Fruit fly (Drosophila melanogaster) whole organism, embryonic: ENCODE measurements around the gene CG5644.

Experiments
- Abd-B ChIP-seq: fragments of 200-800 bp; sonication (Bioruptor generic); optimal IDR thresholded peaks from 2 replicates; lab custom pipeline; 2018; ENCODE audit warnings: missing biosample characterization, mild to moderate bottlenecking, missing genetic modification characterization, moderate library complexity
- Antp ChIP-seq: fragments of 200-800 bp; sonication (Bioruptor generic); optimal IDR thresholded peaks from 3 replicates; lab custom pipeline; 2016; ENCODE audit warnings: missing biosample characterization, missing genetic modification characterization
- CG10267 ChIP-seq: fragments of 200-800 bp; sonication (Bioruptor generic); optimal IDR thresholded peaks from 2 replicates; lab custom pipeline; 2018; ENCODE audit warnings: missing biosample characterization, mild to moderate bottlenecking, missing genetic modification characterization, moderate library complexity
- CG12071 ChIP-seq: fragments of 200-800 bp; sonication (Bioruptor generic); optimal IDR thresholded peaks from 3 replicates; lab custom pipeline; 2018; ENCODE audit warnings: missing biosample characterization, mild to moderate bottlenecking, missing genetic modification characterization
- CG12155 ChIP-seq: fragments of 200-800 bp; sonication (Bioruptor generic); optimal IDR thresholded peaks from 3 replicates; lab custom pipeline; 2016; ENCODE audit warnings: missing biosample characterization, missing genetic modification characterization
- CG14667 ChIP-seq: fragments of 200-800 bp; sonication (Bioruptor generic); IDR thresholded peaks from 2 replicates; pipeline ENCODE4 v1.3.6; 2022; ENCODE audit warnings: missing biosample characterization, missing genetic modification characterization
- CG15269 ChIP-seq: fragments of 200-800 bp; sonication (Bioruptor generic); optimal IDR thresholded peaks from 2 replicates; lab custom pipeline; 2018; ENCODE audit warnings: missing biosample characterization, mild to moderate bottlenecking, missing genetic modification characterization, moderate library complexity
- CG16815 ChIP-seq: fragments of 200-800 bp; sonication (Bioruptor generic); optimal IDR thresholded peaks from 3 replicates; lab custom pipeline; 2017; ENCODE audit warnings: missing biosample characterization, mild to moderate bottlenecking, missing genetic modification characterization
- CG17186 ChIP-seq: fragments of 200-800 bp; sonication (Bioruptor generic); optimal IDR thresholded peaks from 3 replicates; lab custom pipeline; 2017; ENCODE audit warnings: missing biosample characterization, missing genetic modification reagents, missing genetic modification characterization
- CG17328 ChIP-seq: fragments of 200-800 bp; sonication (Bioruptor generic); IDR thresholded peaks from 2 replicates; pipeline ENCODE4 v1.3.6; 2022; ENCODE audit warnings: missing biosample characterization, missing genetic modification characterization
- CG17361 ChIP-seq: fragments of 200-800 bp; sonication (Bioruptor generic); IDR thresholded peaks from 3 replicates; pipeline ENCODE4 v1.3.6; 2022; ENCODE audit warnings: missing biosample characterization, missing genetic modification characterization
- CG2129 ChIP-seq: fragments of 200-800 bp; sonication (Bioruptor generic); IDR thresholded peaks from 2 replicates; pipeline ENCODE4 v1.3.6; 2022; ENCODE audit warnings: missing biosample characterization, missing genetic modification characterization; ENCODE audit not compliant: partially characterized antibody
- CG2199 ChIP-seq: fragments of 200-800 bp; sonication (Bioruptor generic); IDR thresholded peaks from 3 replicates; pipeline ENCODE4 v1.3.6; 2022; ENCODE audit warnings: missing biosample characterization, missing genetic modification characterization
- CG30403 ChIP-seq: fragments of 200-800 bp; sonication (Bioruptor generic); optimal IDR thresholded peaks from 3 replicates; lab custom pipeline; 2016; ENCODE audit warnings: missing biosample characterization, missing genetic modification characterization
- CG3407 ChIP-seq: fragments of 200-800 bp; sonication (Bioruptor generic); optimal IDR thresholded peaks from 2 replicates; lab custom pipeline; 2018; ENCODE audit warnings: missing biosample characterization, mild to moderate bottlenecking, missing genetic modification characterization
- CG6791 ChIP-seq: fragments of 200-800 bp; sonication (Bioruptor generic); IDR thresholded peaks from 3 replicates; pipeline ENCODE4 v1.3.6; 2022; ENCODE audit warnings: missing biosample characterization, missing genetic modification characterization; ENCODE audit not compliant: partially characterized antibody
- CG7987 ChIP-seq: fragments of 200-800 bp; sonication (Bioruptor generic); optimal IDR thresholded peaks from 2 replicates; lab custom pipeline; 2018; ENCODE audit warnings: missing biosample characterization, mild to moderate bottlenecking, missing genetic modification characterization, moderate library complexity
- CG8944 ChIP-seq: fragments of 200-800 bp; sonication (Bioruptor generic); optimal IDR thresholded peaks from 3 replicates; lab custom pipeline; 2016; ENCODE audit warnings: missing biosample characterization, missing genetic modification characterization
- CG9817 ChIP-seq: fragments of 200-800 bp; sonication (Bioruptor generic); optimal IDR thresholded peaks from 2 replicates; lab custom pipeline; 2018; ENCODE audit warnings: missing biosample characterization, mild to moderate bottlenecking, missing genetic modification characterization, moderate library complexity
- Camta ChIP-seq: fragments of 200-800 bp; sonication (Bioruptor generic); optimal IDR thresholded peaks from 2 replicates; lab custom pipeline; 2016; ENCODE audit warnings: missing biosample characterization, missing genetic modification characterization
- ERR ChIP-seq: fragments of 200-800 bp; sonication (Bioruptor generic); optimal IDR thresholded peaks from 2 replicates; lab custom pipeline; 2016; ENCODE audit warnings: missing biosample characterization, missing genetic modification characterization
- Hand ChIP-seq: fragments of 200-800 bp; sonication (Bioruptor generic); optimal IDR thresholded peaks from 2 replicates; lab custom pipeline; 2017; ENCODE audit warnings: mild to moderate bottlenecking, missing biosample characterization, missing genetic modification reagents, missing genetic modification characterization
- Hr78 ChIP-seq, 2 experiments: fragments of 200-800 bp in 1 of 2; fragments of >200 bp in 1 of 2; sonication (Bioruptor generic) in 1 of 2; optimal IDR thresholded peaks; 2 replicates each; lab custom pipeline; 2017 to 2019; ENCODE audit warnings: missing biosample characterization in 2 of 2, missing genetic modification characterization in 2 of 2, mild to moderate bottlenecking in 1 of 2, moderate library complexity in 1 of 2
- Oli ChIP-seq: fragments of 200-800 bp; sonication (Bioruptor generic); optimal IDR thresholded peaks from 2 replicates; lab custom pipeline; 2018; ENCODE audit warnings: missing biosample characterization, mild to moderate bottlenecking, missing genetic modification characterization, moderate library complexity
- Ravus ChIP-seq: fragments of 200-800 bp; sonication (Bioruptor generic); IDR thresholded peaks from 2 replicates; pipeline ENCODE4 v1.3.6; 2022; ENCODE audit warnings: missing biosample characterization, missing genetic modification characterization
- abd-A ChIP-seq: fragments of 200-800 bp; sonication (Bioruptor generic); optimal IDR thresholded peaks from 3 replicates; lab custom pipeline; 2019; ENCODE audit warnings: missing biosample characterization, mild to moderate bottlenecking, missing genetic modification characterization, moderate library complexity
- aop ChIP-seq: fragments of 200-800 bp; sonication (Bioruptor generic); IDR thresholded peaks from 2 replicates; pipeline ENCODE4 v1.3.6; 2022; ENCODE audit warnings: missing biosample characterization, missing genetic modification characterization
- cg ChIP-seq: fragments of 200-800 bp; sonication (Bioruptor generic); optimal IDR thresholded peaks from 3 replicates; lab custom pipeline; 2019; ENCODE audit warnings: missing biosample characterization, mild to moderate bottlenecking, missing genetic modification characterization, moderate library complexity
- ci ChIP-seq: fragments of 200-800 bp; sonication (Bioruptor generic); IDR thresholded peaks from 3 replicates; pipeline ENCODE4 v1.3.6; 2022; ENCODE audit warnings: missing biosample characterization, missing genetic modification characterization
- crol ChIP-seq: fragments of 200-800 bp; sonication (Bioruptor generic); IDR thresholded peaks from 2 replicates; pipeline ENCODE4 v1.3.6; 2022; ENCODE audit warnings: missing biosample characterization, missing genetic modification characterization
- dmrt11E ChIP-seq: fragments of 200-800 bp; sonication (Bioruptor generic); optimal IDR thresholded peaks from 3 replicates; lab custom pipeline; 2018; ENCODE audit warnings: missing biosample characterization, mild to moderate bottlenecking, missing genetic modification characterization, moderate library complexity
- exex ChIP-seq: fragments of 200-800 bp; sonication (Bioruptor generic); optimal IDR thresholded peaks from 4 replicates; lab custom pipeline; 2018; ENCODE audit warnings: missing biosample characterization, mild to moderate bottlenecking, missing genetic modification characterization, moderate library complexity
- mirr ChIP-seq: fragments of 200-800 bp; sonication (Bioruptor generic); optimal IDR thresholded peaks from 3 replicates; lab custom pipeline; 2018; ENCODE audit warnings: missing biosample characterization, mild to moderate bottlenecking, missing genetic modification characterization
- onecut ChIP-seq: fragments of 200-800 bp; sonication (Bioruptor generic); IDR thresholded peaks from 2 replicates; pipeline ENCODE4 v1.3.6; 2022; ENCODE audit warnings: missing biosample characterization, missing genetic modification characterization
- pfk ChIP-seq: fragments of 200-800 bp; sonication (Bioruptor generic); optimal IDR thresholded peaks from 2 replicates; lab custom pipeline; 2018; ENCODE audit warnings: missing biosample characterization, mild to moderate bottlenecking, missing genetic modification characterization, moderate library complexity
- pros ChIP-seq: fragments of 200-800 bp; sonication (Bioruptor generic); optimal IDR thresholded peaks from 3 replicates; lab custom pipeline; 2019; ENCODE audit warnings: missing biosample characterization, mild to moderate bottlenecking, missing genetic modification characterization, moderate library complexity
- ro ChIP-seq: fragments of 200-800 bp; sonication (Bioruptor generic); IDR thresholded peaks from 2 replicates; pipeline ENCODE4 v1.3.6; 2022; ENCODE audit warnings: missing biosample characterization, missing genetic modification characterization
- scrt ChIP-seq: fragments of 200-800 bp; sonication (Bioruptor generic); optimal IDR thresholded peaks from 2 replicates; lab custom pipeline; 2018; ENCODE audit warnings: missing biosample characterization, mild to moderate bottlenecking, missing genetic modification characterization, moderate library complexity
- sd ChIP-seq: fragments of 200-800 bp; sonication (Bioruptor generic); optimal IDR thresholded peaks from 3 replicates; lab custom pipeline; 2018; ENCODE audit warnings: missing biosample characterization, mild to moderate bottlenecking, missing genetic modification characterization, moderate library complexity
- slp2 ChIP-seq: fragments of 200-800 bp; sonication (Bioruptor generic); optimal IDR thresholded peaks from 2 replicates; lab custom pipeline; 2016; ENCODE audit warnings: missing biosample characterization, missing genetic modification characterization
- sug ChIP-seq: fragments of 200-800 bp; optimal IDR thresholded peaks from 2 replicates; lab custom pipeline; 2019; ENCODE audit warnings: missing biosample characterization, mild to moderate bottlenecking, missing genetic modification characterization, moderate library complexity
- tup ChIP-seq: fragments of 200-800 bp; sonication (Bioruptor generic); optimal IDR thresholded peaks from 2 replicates; lab custom pipeline; 2016; ENCODE audit warnings: missing biosample characterization, mild to moderate bottlenecking, missing genetic modification characterization, moderate library complexity
- usp ChIP-seq: fragments of >200 bp; optimal IDR thresholded peaks from 2 replicates; lab custom pipeline; 2017; ENCODE audit warnings: missing biosample characterization, missing genetic modification characterization
- vnd ChIP-seq: fragments of 200-800 bp; sonication (Bioruptor generic); IDR thresholded peaks from 3 replicates; pipeline ENCODE4 v1.3.6; 2022; ENCODE audit warnings: missing biosample characterization, missing genetic modification characterization; ENCODE audit not compliant: partially characterized antibody
- z ChIP-seq: fragments of 200-800 bp; sonication (Bioruptor generic); IDR thresholded peaks from 3 replicates; pipeline ENCODE4 v1.3.6; 2022; ENCODE audit warnings: missing biosample characterization, missing genetic modification characterization

Gene CG5644

dm6 chr3L:9011485-9012389, 32.1 kb upstream of the CG5644 start (continued):
- TF ChIP-seq CG2199: peak; percentile 85; the same call in 2 of the 3 replicates
- TF ChIP-seq CG12155: peak; percentile 49
- TF ChIP-seq ro (GFP tag; lab: Robert Waterston, UW): peak; percentile 68; the same call in 1 of the 2 replicates
- peak; percentile 28 for TF ChIP-seq ERR
- peak; percentile 55 for TF ChIP-seq CG3407
- peak; percentile 74; the same call in 2 of the 3 replicates for TF ChIP-seq CG17361 (GFP tag; lab: Robert Waterston, UW)
- no peak for TF ChIP-seq exex
- TF ChIP-seq Hr78 (GFP tag; optimal IDR thresholded peaks at IDR 0.05; lab: Kevin White, UChicago): peak in 1 of 2 experiments; percentile 53
- peak; percentile 87 for TF ChIP-seq CG16815 (GFP tag; lab: Kevin White, UChicago)
- TF ChIP-seq CG17328: peak; percentile 94
- peak; percentile 87 for TF ChIP-seq Antp

DNA sequence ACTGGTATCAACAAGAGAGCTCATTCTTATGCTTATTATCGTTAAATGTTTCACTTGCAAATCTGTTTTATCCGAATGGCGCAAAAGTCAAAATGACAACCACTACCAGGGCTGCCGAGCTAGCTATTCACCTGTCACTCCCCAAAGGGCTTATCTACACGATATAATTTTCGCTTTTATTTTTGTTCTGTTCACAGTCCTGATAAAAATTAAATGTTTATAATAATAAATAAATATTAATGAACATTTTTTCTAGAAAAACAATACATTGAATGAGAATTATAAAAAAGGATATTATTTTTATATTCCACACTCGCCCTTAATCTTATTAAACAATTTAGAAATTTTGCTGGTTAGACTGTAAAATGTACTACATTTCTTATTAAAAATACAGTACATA, 30.1 kb upstream of the CG5644 start, which contains the start of gene CG5194:
CG5194 (minus strand) TSS at position 101 of the 400 bp plus-strand sequence.
- TF ChIP-seq Oli (tag; lab: Kevin White, UChicago) (no peak), CG14667 (GFP tag; lab: Robert Waterston, UW) (no peak), CG2129 (GFP tag; lab: Robert Waterston, UW) (no peak), Hand (GFP tag; lab: Kevin White, UChicago) (no peak), CG8944 (GFP tag; lab: Kevin White, UChicago) (no peak), usp (no peak), Abd-B (GFP tag; lab: Kevin White, UChicago) (no peak)

- TF ChIP-seq slp2 (GFP tag; lab: Kevin White, UChicago) (no peak), pfk (peak; percentile 27), aop (no peak), scrt (GFP tag; lab: Kevin White, UChicago) (no peak), CG15269 (tag; lab: Kevin White, UChicago) (no peak), CG12071 (no peak), mirr (GFP tag; lab: Kevin White, UChicago) (no peak), CG9817 (tag; lab: Kevin White, UChicago) (no peak), Ravus (no peak), CG10267 (tag; lab: Kevin White, UChicago) (no peak), sug (tag; lab: Kevin White, UChicago) (peak; percentile 96), cg (peak; percentile 60), Hr78 (GFP tag; optimal IDR thresholded peaks at IDR 0.05; lab: Kevin White, UChicago) (peak in 1 of 2 experiments; percentile 94), pros (GFP tag; lab: Kevin White, UChicago) (peak; percentile 46), z (GFP tag; lab: Robert Waterston, UW) (peak; percentile 64; the same call in 1 of the 3 replicates), CG6791 (no peak), CG30403 (GFP tag; lab: Kevin White, UChicago) (no peak), CG7987 (GFP tag; lab: Kevin White, UChicago) (no peak), vnd (GFP tag; lab: Robert Waterston, UW) (peak; percentile 50; the same call in 1 of the 3 replicates), tup (GFP tag; lab: Kevin White, UChicago) (no peak), sd (tag; lab: Kevin White, UChicago) (peak; percentile 70), onecut (GFP tag; lab: Robert Waterston, UW) (no peak), Camta (GFP tag; lab: Kevin White, UChicago) (no peak), crol (peak; percentile 90), ci (GFP tag; lab: Robert Waterston, UW) (peak; percentile 39; the same call in 1 of the 3 replicates), CG17186 (no peak), abd-A (peak; percentile 28), CG2199 (peak; percentile 29; the same call in 1 of the 3 replicates), dmrt11E (tag; lab: Kevin White, UChicago) (no peak)
Observed at dm6 chr3L:9004788-9005246, 25.1 kb upstream of the CG5644 start, which contains the start of gene Doc3. TSS of gene Doc3 (plus strand) at chr3L:9005196.
